Worm (Caenorhabditis elegans): Measurements from ENCODE around the gene ZK1248.20.

The ZK1248.20 gene

DNA sequence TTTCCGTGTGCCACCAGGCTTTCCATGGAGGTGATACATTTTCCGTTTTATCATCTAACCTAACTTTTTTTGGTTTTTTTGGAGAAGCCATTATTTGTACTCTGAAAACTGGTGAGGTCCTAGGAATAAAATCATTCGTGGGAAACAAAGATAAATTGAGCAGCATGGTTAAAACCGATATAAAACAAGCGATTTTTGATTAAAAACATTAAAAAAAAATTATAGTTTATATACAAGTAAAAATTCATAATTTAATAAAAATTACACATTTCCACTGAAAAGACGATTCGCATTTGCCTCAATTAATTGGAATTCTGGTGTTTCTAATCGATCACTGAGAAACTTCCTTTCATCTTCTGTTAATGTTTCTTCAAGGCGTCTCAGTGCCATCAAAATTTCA, 22.0 kb downstream of the ZK1248.20 start, which contains the start of gene ZK1248.15:
ZK1248.15 (minus strand) TSS at position 101 of the 400 bp plus-strand sequence.
- TF ChIP-seq ahr-1 (tag; optimal IDR thresholded peaks at IDR 0.05) = no peak
- TF ChIP-seq mec-3 (tag; optimal IDR thresholded peaks at IDR 0.05; ENCODE audit: borderline replicate concordance) = no peak
- TF ChIP-seq F13H6.1 (tag; optimal IDR thresholded peaks at IDR 0.05) = no peak
- no peak for TF ChIP-seq ceh-24 (tag; optimal IDR thresholded peaks at IDR 0.05)
- TF ChIP-seq tbx-7 (tag; optimal IDR thresholded peaks at IDR 0.05) = no peak
- TF ChIP-seq ttx-3 (tag; optimal IDR thresholded peaks at IDR 0.05) = no peak
- TF ChIP-seq C38D4.7 (GFP tag; optimal IDR thresholded peaks at IDR 0.05) = no peak
- TF ChIP-seq dve-1 (tag; optimal IDR thresholded peaks at IDR 0.05) = no peak
- TF ChIP-seq elt-2 (tag; optimal IDR thresholded peaks at IDR 0.05) = no peak
- no peak for TF ChIP-seq unc-42 (tag; optimal IDR thresholded peaks at IDR 0.05)
- TF ChIP-seq tbx-2 (tag; optimal IDR thresholded peaks at IDR 0.05) = no peak
- TF ChIP-seq pros-1 (tag; optimal IDR thresholded peaks at IDR 0.05) = no peak
- no peak for TF ChIP-seq ceh-18 (tag; optimal IDR thresholded peaks at IDR 0.05)

DNA sequence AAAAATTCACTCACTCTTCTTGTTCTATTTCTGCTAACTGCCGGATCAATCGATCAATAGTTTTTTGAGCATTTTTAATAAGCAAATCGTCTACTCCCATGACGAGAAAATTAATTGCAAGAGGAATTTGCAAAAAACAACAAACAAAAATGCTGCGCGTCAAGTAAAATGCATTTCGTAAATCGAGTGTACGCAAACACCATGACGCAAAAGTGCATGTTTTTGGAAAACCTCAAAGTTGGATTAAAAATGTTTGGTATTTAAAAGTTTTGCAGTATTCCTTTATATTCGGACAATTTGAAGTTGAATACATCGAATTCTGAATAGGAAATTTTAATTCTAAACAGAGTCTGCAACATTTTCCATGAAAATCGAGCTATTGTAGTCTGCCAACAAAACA, 22.8 kb downstream of the ZK1248.20 start, which contains the start of gene ZK1248.19:
ZK1248.19 (minus strand) TSS at position 188 of the 400 bp plus-strand sequence.
- TF ChIP-seq hlh-15 (tag; optimal IDR thresholded peaks at IDR 0.05) = no peak
- TF ChIP-seq ceh-6 (GFP tag; optimal IDR thresholded peaks at IDR 0.05) = no peak
- TF ChIP-seq unc-55 (GFP tag; optimal IDR thresholded peaks at IDR 0.05) = no peak
- TF ChIP-seq nfya-1 (tag; optimal IDR thresholded peaks at IDR 0.05) = peak; percentile 28

DNA sequence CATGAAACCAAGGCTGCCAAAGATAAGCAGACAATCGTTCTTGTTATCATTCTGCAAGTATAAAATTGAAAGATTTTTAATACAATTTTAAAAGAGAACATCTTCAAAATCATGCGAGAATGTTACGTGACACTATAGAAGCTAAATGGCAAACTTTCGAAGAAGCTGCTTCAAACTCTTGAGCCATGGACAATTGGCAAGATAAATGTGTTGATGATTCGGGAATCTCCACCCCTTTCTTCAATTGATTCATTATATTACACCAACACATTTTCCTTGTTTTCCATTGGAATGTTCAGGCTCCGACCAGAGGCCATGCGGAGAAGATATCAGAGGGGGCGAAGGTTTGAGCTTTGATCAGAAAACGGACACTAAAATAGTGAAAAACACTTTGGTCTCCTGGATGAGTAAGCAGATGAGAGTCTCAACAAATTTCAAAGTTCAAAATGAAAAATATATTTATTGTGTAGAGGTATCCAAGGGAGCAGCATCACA, 24.7 kb downstream of the ZK1248.20 start, which contains the start of gene lec-5:
lec-5 (minus strand) TSS at position 51 of the 495 bp plus-strand sequence.
- no peak for TF ChIP-seq ceh-9 (tag; optimal IDR thresholded peaks at IDR 0.05)
- TF ChIP-seq fax-1 (tag; optimal IDR thresholded peaks at IDR 0.05) = no peak
- TF ChIP-seq odd-2 (tag; optimal IDR thresholded peaks at IDR 0.05) = no peak
- peak; percentile 54 for TF ChIP-seq rnt-1 (tag; optimal IDR thresholded peaks at IDR 0.05)
- TF ChIP-seq pros-1 (tag; optimal IDR thresholded peaks at IDR 0.05) = no peak
- no peak for TF ChIP-seq ceh-14 (tag; optimal IDR thresholded peaks at IDR 0.05)
- TF ChIP-seq sox-4 (tag; optimal IDR thresholded peaks at IDR 0.05) = no peak
- TF ChIP-seq ceh-18 (tag; optimal IDR thresholded peaks at IDR 0.05) = peak; percentile 68

DNA sequence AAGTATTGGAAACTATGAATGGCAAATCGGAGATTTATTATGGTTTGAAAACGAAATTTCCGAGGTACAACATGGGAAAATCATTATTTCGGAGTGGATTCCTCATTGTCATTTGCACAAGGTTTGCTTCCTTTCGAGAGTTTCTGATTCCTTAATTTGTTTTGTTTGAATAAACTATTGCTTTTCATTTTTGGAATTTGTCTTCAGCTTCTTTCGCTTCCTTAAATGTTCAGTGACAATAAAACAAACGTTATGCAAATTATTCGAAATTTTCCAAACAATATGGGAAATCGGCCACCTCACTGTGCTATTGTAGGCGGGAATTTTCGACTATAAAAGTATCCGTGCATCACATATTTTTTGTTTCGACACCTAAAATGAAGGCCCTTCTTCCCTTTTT, 25.4 kb downstream of the ZK1248.20 start, which contains the start of gene nep-25:
nep-25 (plus strand) TSS at position 375 of the 400 bp plus-strand sequence.
- no peak for TF ChIP-seq unc-3 (GFP tag; conservative IDR thresholded peaks at IDR 0.05)
- TF ChIP-seq unc-3 (tag; optimal IDR thresholded peaks at IDR 0.05) = no peak
- no peak for TF ChIP-seq pha-4 (tag; optimal IDR thresholded peaks at IDR 0.05)
- TF ChIP-seq sox-2 (GFP tag; IDR thresholded peaks at IDR 0.05) = no peak

DNA sequence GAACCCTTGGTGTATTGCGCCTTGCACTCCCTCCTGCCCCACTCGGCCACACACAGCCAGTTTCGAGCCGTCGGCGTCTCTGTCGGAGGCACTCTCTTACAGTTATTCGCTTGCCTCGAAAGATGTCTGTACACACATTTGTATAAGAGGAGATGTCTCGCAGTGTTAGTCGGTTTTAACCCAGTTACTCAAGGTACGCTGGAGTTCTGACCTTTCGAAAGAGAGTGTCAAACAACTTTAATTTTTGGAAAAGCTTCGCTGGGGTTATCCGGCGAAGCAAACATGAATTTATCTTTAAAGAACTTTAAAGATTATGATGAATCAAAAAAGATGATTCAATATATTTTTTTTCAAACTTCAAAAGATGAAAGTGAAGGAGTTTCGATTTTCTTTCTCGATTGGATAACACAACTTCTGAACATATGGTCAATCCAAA, 28.3 kb downstream of the ZK1248.20 start:
- TF ChIP-seq rnt-1 (tag; optimal IDR thresholded peaks at IDR 0.05) (peak; percentile 86), elt-2 (tag; optimal IDR thresholded peaks at IDR 0.05) (peak; percentile 99), hlh-6 (tag; optimal IDR thresholded peaks at IDR 0.05) (peak; percentile 65), npax-4 (tag; optimal IDR thresholded peaks at IDR 0.05) (peak; percentile 54), F13H6.1 (tag; optimal IDR thresholded peaks at IDR 0.05) (peak; percentile 87), pat-9 (tag; optimal IDR thresholded peaks at IDR 0.05) (peak; percentile 83), ceh-31 (tag; optimal IDR thresholded peaks at IDR 0.05) (peak; percentile 95), hlh-13 (GFP tag; optimal IDR thresholded peaks at IDR 0.05) (peak; percentile 17), mec-3 (tag; optimal IDR thresholded peaks at IDR 0.05; ENCODE audit: borderline replicate concordance) (peak; percentile 59), ttx-3 (tag; optimal IDR thresholded peaks at IDR 0.05) (peak; percentile 70), ceh-45 (GFP tag; IDR thresholded peaks at IDR 0.05) (no peak), eyg-1 (tag; optimal IDR thresholded peaks at IDR 0.05) (peak; percentile 68), fax-1 (tag; optimal IDR thresholded peaks at IDR 0.05) (peak; percentile 65), dve-1 (tag; optimal IDR thresholded peaks at IDR 0.05) (peak; percentile 99), unc-42 (tag; optimal IDR thresholded peaks at IDR 0.05) (peak; percentile 99), pqm-1 (tag; optimal IDR thresholded peaks at IDR 0.05) (peak; percentile 95), nfya-1 (tag; optimal IDR thresholded peaks at IDR 0.05) (peak; percentile 92), pha-2 (tag; optimal IDR thresholded peaks at IDR 0.05) (peak; percentile 82), ceh-34 (tag; optimal IDR thresholded peaks at IDR 0.05) (peak; percentile 92), T23F11.4 (GFP tag; optimal IDR thresholded peaks at IDR 0.05) (peak; percentile 87), pax-1 (tag; optimal IDR thresholded peaks at IDR 0.05) (peak; percentile 91), pros-1 (tag; optimal IDR thresholded peaks at IDR 0.05) (peak; percentile 87), sdc-2 (tag; optimal IDR thresholded peaks at IDR 0.05) (peak; percentile 74), elt-4 (tag; optimal IDR thresholded peaks at IDR 0.05) (no peak), ceh-22 (tag; optimal IDR thresholded peaks at IDR 0.05) (peak; percentile 65), ceh-18 (tag; optimal IDR thresholded peaks at IDR 0.05) (peak; percentile 99), hlh-15 (tag; optimal IDR thresholded peaks at IDR 0.05) (peak; percentile 65), ceh-48 (tag; optimal IDR thresholded peaks at IDR 0.05) (peak; percentile 41)
